Fruit fly (Drosophila melanogaster): ENCODE data around the gene PTPMT1.

PTPMT1 gene

dm6 chr3R:23757912-23758607 lies at the start of gene PTPMT1, which contains the start of gene Hrd3:
PTPMT1 (plus strand) TSS chr3R:23758339.
Hrd3 (minus strand) TSS chr3R:23758557.
- peak; percentile 99 for TF ChIP-seq CG1620 (GFP tag; optimal IDR thresholded peaks at IDR 0.05)
- TF ChIP-seq tj (GFP tag; optimal IDR thresholded peaks at IDR 0.05): peak; percentile 93
- no peak for TF ChIP-seq kay (GFP tag; ENCODE audit: borderline replicate concordance)
- peak; percentile 98 for TF ChIP-seq CG7101 (tag; optimal IDR thresholded peaks at IDR 0.05)
- peak; percentile 95 for TF ChIP-seq ovo (GFP tag; optimal IDR thresholded peaks at IDR 0.05)
- peak; percentile 94 for TF ChIP-seq CG14711 (tag; optimal IDR thresholded peaks at IDR 0.05)
- peak; percentile 95 for TF ChIP-seq pad (GFP tag; optimal IDR thresholded peaks at IDR 0.05)
- TF ChIP-seq CG5204 (GFP tag; optimal IDR thresholded peaks at IDR 0.05): peak; percentile 99
- peak; percentile 97 for TF ChIP-seq CG33017 (tag; optimal IDR thresholded peaks at IDR 0.05)
- peak; percentile 97 for TF ChIP-seq Clk (GFP tag; optimal IDR thresholded peaks at IDR 0.05)
- TF ChIP-seq cnc (optimal IDR thresholded peaks at IDR 0.05): no peak
- TF ChIP-seq toe (GFP tag; optimal IDR thresholded peaks at IDR 0.05): peak; percentile 99
- TF ChIP-seq bab1 (GFP tag; optimal IDR thresholded peaks at IDR 0.05): peak; percentile 96
- TF ChIP-seq Mnt (GFP tag; optimal IDR thresholded peaks at IDR 0.05): peak; percentile 95
- peak; percentile 99 for TF ChIP-seq CG12768 (GFP tag; optimal IDR thresholded peaks at IDR 0.05)
- TF ChIP-seq CG7045 (GFP tag; optimal IDR thresholded peaks at IDR 0.05): peak; percentile 99
- TF ChIP-seq Crg-1 (GFP tag; optimal IDR thresholded peaks at IDR 0.05): peak; percentile 98
- TF ChIP-seq CG11617 (GFP tag; optimal IDR thresholded peaks at IDR 0.05): peak; percentile 100
- TF ChIP-seq Hr96 (GFP tag; optimal IDR thresholded peaks at IDR 0.05): peak; percentile 98
- TF ChIP-seq cic (GFP tag; optimal IDR thresholded peaks at IDR 0.05): peak; percentile 88

- TF ChIP-seq ovo (GFP tag; optimal IDR thresholded peaks at IDR 0.05): no peak
- TF ChIP-seq Clk (GFP tag; optimal IDR thresholded peaks at IDR 0.05): no peak
- TF ChIP-seq CG14711 (tag; optimal IDR thresholded peaks at IDR 0.05): no peak
- TF ChIP-seq CG12768 (GFP tag; optimal IDR thresholded peaks at IDR 0.05): no peak
- no peak for TF ChIP-seq tj (GFP tag; optimal IDR thresholded peaks at IDR 0.05)
- no peak for TF ChIP-seq Mnt (GFP tag; optimal IDR thresholded peaks at IDR 0.05)
- no peak for TF ChIP-seq pad (GFP tag; optimal IDR thresholded peaks at IDR 0.05)
- TF ChIP-seq Crg-1 (GFP tag; optimal IDR thresholded peaks at IDR 0.05): no peak
- no peak for TF ChIP-seq CG7045 (GFP tag; optimal IDR thresholded peaks at IDR 0.05)
Measured at dm6 chr3R:23709508-23710208, 48.5 kb upstream of the PTPMT1 start, which contains the start of gene CG10301. CG10301 (plus strand) TSS chr3R:23710158.

- TF ChIP-seq Crg-1 (GFP tag; optimal IDR thresholded peaks at IDR 0.05): no peak
- peak; percentile 7 for TF ChIP-seq CG12768 (GFP tag; optimal IDR thresholded peaks at IDR 0.05)
- TF ChIP-seq cic (GFP tag; optimal IDR thresholded peaks at IDR 0.05): peak; percentile 53
Measured at dm6 chr3R:23711195-23711594, 46.9 kb upstream of the PTPMT1 start, which contains the start of gene CG10300. CG10300 (plus strand) TSS chr3R:23711527.

dm6 chr3R:23713901-23714300 lies 44.2 kb upstream of the PTPMT1 start:
- no peak for TF ChIP-seq CG7045 (GFP tag; optimal IDR thresholded peaks at IDR 0.05)
- TF ChIP-seq CG14711 (tag; optimal IDR thresholded peaks at IDR 0.05): peak; percentile 22
- no peak for TF ChIP-seq CG1620 (GFP tag; optimal IDR thresholded peaks at IDR 0.05)
- no peak for TF ChIP-seq CG12768 (GFP tag; optimal IDR thresholded peaks at IDR 0.05)
- no peak for TF ChIP-seq Mnt (GFP tag; optimal IDR thresholded peaks at IDR 0.05)
- TF ChIP-seq bab1 (GFP tag; optimal IDR thresholded peaks at IDR 0.05): peak; percentile 4
- TF ChIP-seq tj (GFP tag; optimal IDR thresholded peaks at IDR 0.05): peak; percentile 11

- peak; percentile 47 for TF ChIP-seq kay (GFP tag; ENCODE audit: borderline replicate concordance)
- no peak for TF ChIP-seq toe (GFP tag; optimal IDR thresholded peaks at IDR 0.05)
Measured at dm6 chr3R:23714852-23715251, 43.3 kb upstream of the PTPMT1 start.

dm6 chr3R:23718297-23718941 lies 39.7 kb upstream of the PTPMT1 start, which contains the start of gene nau:
nau (minus strand) TSS chr3R:23718357.
- TF ChIP-seq ovo (GFP tag; optimal IDR thresholded peaks at IDR 0.05): no peak
- no peak for TF ChIP-seq bab1 (GFP tag; optimal IDR thresholded peaks at IDR 0.05)
- TF ChIP-seq Mnt (GFP tag; optimal IDR thresholded peaks at IDR 0.05): no peak
- no peak for TF ChIP-seq Clk (GFP tag; optimal IDR thresholded peaks at IDR 0.05)
- no peak for TF ChIP-seq pad (GFP tag; optimal IDR thresholded peaks at IDR 0.05)
- no peak for TF ChIP-seq tj (GFP tag; optimal IDR thresholded peaks at IDR 0.05)
- TF ChIP-seq cnc (optimal IDR thresholded peaks at IDR 0.05): no peak
- no peak for TF ChIP-seq Hr96 (GFP tag; optimal IDR thresholded peaks at IDR 0.05)
- no peak for TF ChIP-seq kay (GFP tag; ENCODE audit: borderline replicate concordance)
- no peak for TF ChIP-seq Crg-1 (GFP tag; optimal IDR thresholded peaks at IDR 0.05)
- TF ChIP-seq CG14711 (tag; optimal IDR thresholded peaks at IDR 0.05): no peak

Measured in whole organism, adult.